Comparison of ENCODE assay signal across 5 worm cellular contexts in genomic region chrX:13759676-13760447, ce11.
TF ChIP-seq lines count a peak whose summit lies in the region.

Gene cest-13, plus strand, starts transcription at chrX:13760237.

TF ChIP-seq in whole organism, L1 larva, 84 proteins besides CTCF, POLR2A, EP300 and RAD21:
- TF ChIP-seq elt-2 (tag; optimal IDR thresholded peaks at IDR 0.05; lab: Kevin White, UChicago) (peak; percentile 70), tbx-2 (tag; optimal IDR thresholded peaks at IDR 0.05; lab: Kevin White, UChicago) (no peak)

TF ChIP-seq in whole organism, L2 larva, 48 proteins besides CTCF, POLR2A, EP300 and RAD21:
- no peak for TF ChIP-seq zag-1 (tag; optimal IDR thresholded peaks at IDR 0.05; lab: Kevin White, UChicago)
- TF ChIP-seq sma-9 (GFP tag; optimal IDR thresholded peaks at IDR 0.05; lab: Kevin White, UChicago): peak; percentile 67
- no peak for TF ChIP-seq sma-9 (tag; optimal IDR thresholded peaks at IDR 0.05; lab: Kevin White, UChicago)
- TF ChIP-seq ztf-11 (tag; optimal IDR thresholded peaks at IDR 0.05; lab: Kevin White, UChicago): no peak
- TF ChIP-seq unc-39 (tag; optimal IDR thresholded peaks at IDR 0.05; lab: Kevin White, UChicago): no peak
- TF ChIP-seq dmd-4 (tag; optimal IDR thresholded peaks at IDR 0.05; lab: Kevin White, UChicago): no peak
- no peak for TF ChIP-seq alr-1 (tag; optimal IDR thresholded peaks at IDR 0.05; lab: Kevin White, UChicago)
- peak; percentile 44 for TF ChIP-seq crh-2 (tag; optimal IDR thresholded peaks at IDR 0.05; lab: Kevin White, UChicago)
- TF ChIP-seq fos-1 (tag; optimal IDR thresholded peaks at IDR 0.05; lab: Kevin White, UChicago): peak; percentile 35
- TF ChIP-seq nhr-10 (tag; optimal IDR thresholded peaks at IDR 0.05; lab: Kevin White, UChicago): no peak
- no peak for TF ChIP-seq snpc-4 (tag; optimal IDR thresholded peaks at IDR 0.05; lab: Kevin White, UChicago)
- no peak for TF ChIP-seq lsy-2 (tag; optimal IDR thresholded peaks at IDR 0.05; lab: Kevin White, UChicago)
- TF ChIP-seq ceh-82 (tag; optimal IDR thresholded peaks at IDR 0.05; lab: Kevin White, UChicago): no peak
- TF ChIP-seq Y55F3AM.14 (GFP tag; optimal IDR thresholded peaks at IDR 0.05; lab: Kevin White, UChicago): no peak

TF ChIP-seq in whole organism, L3 larva, 47 proteins besides CTCF, POLR2A, EP300 and RAD21:
- TF ChIP-seq elt-2 (tag; optimal IDR thresholded peaks at IDR 0.05; lab: Kevin White, UChicago) (peak; percentile 79), pqm-1 (tag; optimal IDR thresholded peaks at IDR 0.05; lab: Kevin White, UChicago) (peak; percentile 84), nhr-25 (tag; optimal IDR thresholded peaks at IDR 0.05; lab: Kevin White, UChicago) (no peak)

TF ChIP-seq in whole organism, L4 larva, 104 proteins besides CTCF, POLR2A, EP300 and RAD21:
- TF ChIP-seq nhr-41 (GFP tag; IDR thresholded peaks at IDR 0.05; lab: Robert Waterston, UW): 0 out of 2 replicates have a peak, but pooled peaks have one; percentile 31
- TF ChIP-seq R02D3.7 (tag; optimal IDR thresholded peaks at IDR 0.05; lab: Kevin White, UChicago): no peak
- TF ChIP-seq daf-16 (GFP tag; optimal IDR thresholded peaks at IDR 0.05; lab: Kevin White, UChicago): no peak
- TF ChIP-seq daf-16 (tag; optimal IDR thresholded peaks at IDR 0.05; lab: Kevin White, UChicago): peak; percentile 11
- TF ChIP-seq ceh-44 (GFP tag; IDR thresholded peaks at IDR 0.05; lab: Robert Waterston, UW): no peak
- 0 out of 2 replicates have a peak, but pooled peaks have one; percentile 43 for TF ChIP-seq lin-1 (GFP tag; IDR thresholded peaks at IDR 0.05; lab: Robert Waterston, UW)
- TF ChIP-seq nhr-10 (tag; optimal IDR thresholded peaks at IDR 0.05; lab: Kevin White, UChicago): no peak
- no peak for TF ChIP-seq madf-9 (GFP tag; conservative IDR thresholded peaks at IDR 0.05; lab: Robert Waterston, UW)
- no peak for TF ChIP-seq skn-1 (tag; optimal IDR thresholded peaks at IDR 0.05; lab: Kevin White, UChicago)
- no peak for TF ChIP-seq cey-2 (tag; optimal IDR thresholded peaks at IDR 0.05; lab: Kevin White, UChicago; ENCODE audit: borderline replicate concordance, insufficient read depth)
- peak; percentile 72 for TF ChIP-seq mxl-3 (GFP tag; optimal IDR thresholded peaks at IDR 0.05; lab: Kevin White, UChicago)
- TF ChIP-seq dve-1 (tag; optimal IDR thresholded peaks at IDR 0.05; lab: Kevin White, UChicago; ENCODE audit: insufficient read depth): peak; percentile 61
- TF ChIP-seq mep-1 (tag; optimal IDR thresholded peaks at IDR 0.05; lab: Kevin White, UChicago): no peak
- no peak for TF ChIP-seq aly-2 (tag; optimal IDR thresholded peaks at IDR 0.05; lab: Kevin White, UChicago)
- peak; percentile 39 for TF ChIP-seq aha-1 (tag; lab: Kevin White, UChicago)
- peak; percentile 45 for TF ChIP-seq hlh-11 (tag; optimal IDR thresholded peaks at IDR 0.05; lab: Kevin White, UChicago)
- TF ChIP-seq fkh-10 (GFP tag; optimal IDR thresholded peaks at IDR 0.05; lab: Kevin White, UChicago): no peak
- no peak for TF ChIP-seq F37D6.2 (tag; optimal IDR thresholded peaks at IDR 0.05; lab: Kevin White, UChicago)
- TF ChIP-seq pqm-1 (tag; optimal IDR thresholded peaks at IDR 0.05; lab: Kevin White, UChicago): peak; percentile 83
- TF ChIP-seq mxl-2 (GFP tag; conservative IDR thresholded peaks at IDR 0.05; lab: Robert Waterston, UW): no peak
- TF ChIP-seq nhr-237 (tag; optimal IDR thresholded peaks at IDR 0.05; lab: Kevin White, UChicago): no peak
- TF ChIP-seq jun-1 (tag; optimal IDR thresholded peaks at IDR 0.05; lab: Kevin White, UChicago): no peak
- peak; percentile 98 for TF ChIP-seq dmd-6 (GFP tag; IDR thresholded peaks at IDR 0.05; lab: Robert Waterston, UW)
- peak in 1 of 2 experiments; percentile 22 for TF ChIP-seq unc-62 (GFP tag; optimal IDR thresholded peaks at IDR 0.05 in 1 of 2; lab: Kevin White, UChicago)
- no peak for TF ChIP-seq unc-62 (tag; optimal IDR thresholded peaks at IDR 0.05; lab: Kevin White, UChicago)
- no peak for TF ChIP-seq lin-39 (tag; optimal IDR thresholded peaks at IDR 0.05; lab: Kevin White, UChicago)
- TF ChIP-seq nhr-28 (tag; optimal IDR thresholded peaks at IDR 0.05; lab: Kevin White, UChicago): peak; percentile 60

TF ChIP-seq in whole organism, young adult, 124 proteins besides CTCF, POLR2A, EP300 and RAD21:
- TF ChIP-seq egl-18 (GFP tag; IDR thresholded peaks at IDR 0.05; lab: Robert Waterston, UW): no peak
- no peak for TF ChIP-seq B0035.1 (tag; optimal IDR thresholded peaks at IDR 0.05; lab: Kevin White, UChicago)
- TF ChIP-seq ceh-91 (GFP tag; IDR thresholded peaks at IDR 0.05; lab: Robert Waterston, UW): no peak
- TF ChIP-seq sdz-38 (tag; optimal IDR thresholded peaks at IDR 0.05; lab: Kevin White, UChicago): no peak
- no peak for TF ChIP-seq rec-8 (tag; optimal IDR thresholded peaks at IDR 0.05; lab: Kevin White, UChicago)
- peak; percentile 48 for TF ChIP-seq hmg-1.2 (GFP tag; IDR thresholded peaks at IDR 0.05; lab: Robert Waterston, UW)
- TF ChIP-seq lsy-27 (tag; optimal IDR thresholded peaks at IDR 0.05; lab: Kevin White, UChicago; ENCODE audit: borderline replicate concordance, insufficient read depth): no peak
- TF ChIP-seq athp-1 (tag; optimal IDR thresholded peaks at IDR 0.05; lab: Kevin White, UChicago): no peak
- no peak for TF ChIP-seq ztf-18 (tag; optimal IDR thresholded peaks at IDR 0.05; lab: Kevin White, UChicago)
- no peak for TF ChIP-seq F49E8.2 (tag; optimal IDR thresholded peaks at IDR 0.05; lab: Kevin White, UChicago; ENCODE audit: insufficient read depth)
- no peak for TF ChIP-seq D2030.7 (GFP tag; IDR thresholded peaks at IDR 0.05; lab: Robert Waterston, UW)
- no peak for TF ChIP-seq snpc-4 (GFP tag; optimal IDR thresholded peaks at IDR 0.05; lab: Kevin White, UChicago)
- TF ChIP-seq snpc-4 (tag; optimal IDR thresholded peaks at IDR 0.05; lab: Kevin White, UChicago): peak in 2 of 4 experiments; percentile 80 to 86
- no peak for TF ChIP-seq cebp-2 (GFP tag; IDR thresholded peaks at IDR 0.05; lab: Robert Waterston, UW)
- TF ChIP-seq fkh-3 (tag; optimal IDR thresholded peaks at IDR 0.05; lab: Kevin White, UChicago): no peak
- no peak for TF ChIP-seq Y56A3A.18 (GFP tag; IDR thresholded peaks at IDR 0.05; lab: Robert Waterston, UW)
- TF ChIP-seq attf-6 (GFP tag; IDR thresholded peaks at IDR 0.05; lab: Robert Waterston, UW): no peak
- TF ChIP-seq ets-4 (GFP tag; optimal IDR thresholded peaks at IDR 0.05; lab: Kevin White, UChicago): no peak
- TF ChIP-seq dox-1 (GFP tag; IDR thresholded peaks at IDR 0.05; lab: Robert Waterston, UW): peak; percentile 50
- no peak for TF ChIP-seq hsf-1 (GFP tag; IDR thresholded peaks at IDR 0.05; lab: Robert Waterston, UW)
- TF ChIP-seq tbp1 (GFP tag; optimal IDR thresholded peaks at IDR 0.05; lab: Kevin White, UChicago): peak; percentile 3
- no peak for TF ChIP-seq nfyb-1 (GFP tag; IDR thresholded peaks at IDR 0.05; lab: Robert Waterston, UW)
- no peak for TF ChIP-seq lsl-1 (GFP tag; optimal IDR thresholded peaks at IDR 0.05; lab: Kevin White, UChicago)
- no peak for TF ChIP-seq T26A5.8 (tag; optimal IDR thresholded peaks at IDR 0.05; lab: Kevin White, UChicago)
- no peak for TF ChIP-seq dpff-1 (tag; optimal IDR thresholded peaks at IDR 0.05; lab: Kevin White, UChicago)
- TF ChIP-seq mel-28 (tag; optimal IDR thresholded peaks at IDR 0.05; lab: Kevin White, UChicago; ENCODE audit: borderline replicate concordance): no peak
- peak; percentile 71 for TF ChIP-seq nhr-80 (tag; optimal IDR thresholded peaks at IDR 0.05; lab: Kevin White, UChicago)
- TF ChIP-seq K12H6.12 (tag; optimal IDR thresholded peaks at IDR 0.05; lab: Kevin White, UChicago): no peak
- no peak for TF ChIP-seq nhr-90 (tag; optimal IDR thresholded peaks at IDR 0.05; lab: Kevin White, UChicago)
